Worm (Caenorhabditis elegans): ENCODE data around the gene rpoa-49.
A peak's percentile ranks its signal among the peaks of the same experiment; 100 is the strongest.

rpoa-49 gene

DNA sequence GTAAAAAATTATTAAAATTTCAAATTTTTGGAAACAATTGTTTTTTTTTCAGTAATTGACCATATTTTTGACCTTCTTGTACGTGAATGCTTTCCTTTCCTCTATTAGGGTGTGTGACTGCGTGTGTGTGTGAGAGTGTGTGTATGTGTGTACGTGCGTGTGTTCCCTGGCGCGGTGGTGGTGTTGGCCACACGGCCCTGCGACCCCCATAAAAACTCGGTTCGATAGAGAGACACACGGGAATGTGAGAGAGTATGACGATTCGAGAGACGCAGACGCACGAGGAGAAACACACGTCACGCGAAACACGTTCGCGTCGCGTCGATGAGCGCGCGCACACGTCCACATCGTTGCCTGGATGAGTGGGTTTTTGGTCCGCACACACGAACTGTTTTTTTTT, 26.1 kb upstream of the rpoa-49 start (continued):
- peak; percentile 56 for TF ChIP-seq nhr-43 (tag; optimal IDR thresholded peaks at IDR 0.05; ENCODE audit: poor library complexity, severe bottlenecking)
- TF ChIP-seq eor-1 (tag; optimal IDR thresholded peaks at IDR 0.05): no peak
- no peak for TF ChIP-seq ztf-11 (tag; optimal IDR thresholded peaks at IDR 0.05)
- TF ChIP-seq nhr-28 (tag; optimal IDR thresholded peaks at IDR 0.05): no peak
- TF ChIP-seq sea-2 (GFP tag; optimal IDR thresholded peaks at IDR 0.05): no peak
- TF ChIP-seq nfya-1 (tag; optimal IDR thresholded peaks at IDR 0.05; ENCODE audit: insufficient read depth): peak; percentile 75
- no peak for TF ChIP-seq pha-4 (tag; optimal IDR thresholded peaks at IDR 0.05)
- no peak for TF ChIP-seq ama-1 (optimal IDR thresholded peaks at IDR 0.05)
- peak; percentile 85 for TF ChIP-seq lin-39 (tag; optimal IDR thresholded peaks at IDR 0.05)
- TF ChIP-seq nhr-77 (tag; optimal IDR thresholded peaks at IDR 0.05): no peak

DNA sequence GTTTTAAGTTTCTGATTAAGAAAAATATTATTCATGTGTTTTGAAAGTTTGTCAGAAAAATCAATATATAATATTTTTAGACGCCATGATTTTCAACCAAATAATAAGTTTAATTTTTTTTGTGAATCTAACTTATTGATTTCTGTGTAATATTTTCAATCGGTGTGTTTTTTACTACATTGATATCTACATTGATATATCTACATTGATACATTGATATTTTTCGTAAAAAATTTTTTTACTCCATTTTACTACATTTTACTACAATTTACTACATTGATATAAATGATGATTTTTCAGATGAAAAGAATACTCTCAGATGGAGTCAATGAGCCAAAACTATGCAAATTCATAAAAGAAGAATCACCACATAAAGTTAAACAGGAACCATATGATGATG, 25.6 kb upstream of the rpoa-49 start, which contains the start of gene gmeb-1:
TSS of gene gmeb-1 (plus strand) at position 301 of the 400 bp plus-strand sequence.
- TF ChIP-seq lin-15B (tag; optimal IDR thresholded peaks at IDR 0.05) (no peak), lin-39 (tag; optimal IDR thresholded peaks at IDR 0.05) (no peak), ceh-28 (tag; optimal IDR thresholded peaks at IDR 0.05) (no peak), nhr-25 (tag; optimal IDR thresholded peaks at IDR 0.05) (no peak), eor-1 (tag; optimal IDR thresholded peaks at IDR 0.05) (no peak), pha-4 (tag; optimal IDR thresholded peaks at IDR 0.05) (no peak), tbx-2 (tag; optimal IDR thresholded peaks at IDR 0.05) (no peak), ztf-11 (tag; optimal IDR thresholded peaks at IDR 0.05) (no peak), pqm-1 (tag; optimal IDR thresholded peaks at IDR 0.05) (no peak)

DNA sequence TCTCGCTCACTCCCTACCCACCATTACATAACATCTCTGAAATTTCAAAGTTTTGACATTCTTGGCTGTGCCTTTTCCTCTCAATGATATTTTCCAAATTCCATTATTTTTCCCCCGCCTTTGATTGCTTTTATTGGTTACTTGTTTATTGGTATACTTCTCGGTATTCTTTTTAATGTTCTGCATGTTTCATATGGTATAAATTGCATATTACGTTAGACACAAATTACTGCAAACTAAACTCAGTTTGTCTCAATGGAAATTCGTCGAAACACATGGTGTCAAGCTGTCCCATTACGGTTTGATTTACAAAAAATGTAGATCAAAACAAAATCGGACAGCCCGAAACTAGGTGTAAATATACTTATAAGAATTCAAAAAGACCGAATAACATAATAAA, 22.9 kb upstream of the rpoa-49 start:
- TF ChIP-seq daf-12 (tag; optimal IDR thresholded peaks at IDR 0.05) (no peak), ztf-4 (tag; optimal IDR thresholded peaks at IDR 0.05) (no peak), eor-1 (tag; optimal IDR thresholded peaks at IDR 0.05) (no peak), unc-39 (tag; optimal IDR thresholded peaks at IDR 0.05) (no peak), nhr-28 (tag; optimal IDR thresholded peaks at IDR 0.05) (no peak), skn-1 (tag; optimal IDR thresholded peaks at IDR 0.05) (no peak), nhr-11 (tag; optimal IDR thresholded peaks at IDR 0.05) (no peak), ceh-9 (tag; optimal IDR thresholded peaks at IDR 0.05) (no peak), ceh-82 (tag; optimal IDR thresholded peaks at IDR 0.05) (no peak), aly-2 (tag; optimal IDR thresholded peaks at IDR 0.05) (no peak), R02D3.7 (tag; optimal IDR thresholded peaks at IDR 0.05) (no peak), lsy-12 (tag; optimal IDR thresholded peaks at IDR 0.05) (no peak)

DNA sequence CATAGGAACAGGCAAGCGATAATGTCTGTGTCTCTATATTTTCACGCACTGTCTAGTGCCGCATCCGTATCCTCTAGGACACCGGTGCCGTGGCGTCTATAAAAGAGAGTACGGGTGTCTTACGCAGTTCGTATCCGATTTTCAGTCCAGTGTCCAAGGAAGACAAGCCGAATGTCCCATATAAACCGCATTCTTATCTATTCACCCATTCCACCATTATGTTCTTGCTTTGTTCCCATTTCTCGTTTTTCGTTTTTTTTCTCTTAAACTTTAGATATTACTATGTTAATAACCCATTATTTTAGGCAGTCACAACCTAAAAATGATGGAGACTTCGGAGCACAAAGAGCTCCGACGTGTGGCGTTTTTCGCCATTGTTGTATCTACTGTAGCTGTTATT, 21.8 kb upstream of the rpoa-49 start, which contains the start of gene sqt-2:
TSS of gene sqt-2 (plus strand) at position 301 of the 400 bp plus-strand sequence.
- TF ChIP-seq elt-2 (tag; optimal IDR thresholded peaks at IDR 0.05) (no peak), mml-1 (tag; optimal IDR thresholded peaks at IDR 0.05) (no peak), egl-27 (tag; optimal IDR thresholded peaks at IDR 0.05) (no peak), nhr-43 (tag; optimal IDR thresholded peaks at IDR 0.05; ENCODE audit: poor library complexity, severe bottlenecking) (peak; percentile 49), nhr-23 (tag; optimal IDR thresholded peaks at IDR 0.05) (peak; percentile 18), fkh-10 (GFP tag; optimal IDR thresholded peaks at IDR 0.05) (no peak), nhr-25 (tag; optimal IDR thresholded peaks at IDR 0.05) (peak; percentile 39), ceh-16 (tag; optimal IDR thresholded peaks at IDR 0.05) (no peak), fkh-2 (tag; optimal IDR thresholded peaks at IDR 0.05) (no peak)

DNA sequence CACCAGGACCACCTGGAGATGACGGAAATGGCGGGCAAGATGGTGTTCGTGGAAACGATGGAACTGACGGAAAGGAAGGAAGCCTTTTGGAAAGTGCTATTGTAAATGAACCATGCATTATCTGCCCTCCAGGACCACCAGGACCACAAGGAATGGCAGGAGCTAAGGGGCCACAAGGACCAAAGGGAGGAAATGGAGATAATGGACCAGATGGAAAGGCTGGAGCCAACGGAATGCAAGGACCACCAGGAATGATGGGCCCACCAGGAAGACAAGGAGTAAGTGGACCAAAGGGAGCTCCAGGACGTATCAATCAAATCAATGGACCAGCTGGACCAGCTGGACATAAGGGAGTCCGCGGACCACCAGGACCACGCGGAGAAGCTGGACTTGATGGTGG, 21.1 kb upstream of the rpoa-49 start:
- TF ChIP-seq ama-1 (optimal IDR thresholded peaks at IDR 0.05) (peak; percentile 14), nhr-237 (tag; optimal IDR thresholded peaks at IDR 0.05) (no peak), unc-39 (tag; optimal IDR thresholded peaks at IDR 0.05) (no peak)

DNA sequence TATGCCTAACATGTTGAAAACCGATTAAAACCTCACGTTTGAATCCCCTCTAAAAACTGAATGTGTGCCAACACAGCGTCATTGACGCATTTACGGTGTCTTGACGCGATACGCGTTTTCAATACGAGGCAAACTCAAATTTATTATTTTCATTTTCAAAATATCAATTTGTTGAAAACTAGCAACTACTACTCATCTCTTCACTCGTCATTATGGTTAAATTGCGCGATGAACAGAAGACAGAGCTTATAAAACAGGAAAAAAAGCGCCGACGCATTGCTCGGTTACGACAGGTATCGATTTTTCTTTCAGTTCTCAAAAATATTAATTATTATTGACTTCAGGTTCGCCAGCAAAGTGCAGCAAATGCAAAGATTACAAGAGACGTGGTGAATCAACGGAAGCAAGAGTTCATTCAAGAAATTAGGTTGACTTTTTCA, 20.3 kb upstream of the rpoa-49 start, which contains the start of gene enee-1:
TSS of gene enee-1 (plus strand) at position 108 of the 440 bp plus-strand sequence.
- peak; percentile 91 for TF ChIP-seq nhr-43 (tag; optimal IDR thresholded peaks at IDR 0.05; ENCODE audit: poor library complexity, severe bottlenecking)
- no peak for TF ChIP-seq nhr-11 (tag; optimal IDR thresholded peaks at IDR 0.05)
- peak; percentile 65 for TF ChIP-seq skn-1 (tag; optimal IDR thresholded peaks at IDR 0.05)
- TF ChIP-seq elt-1 (tag; optimal IDR thresholded peaks at IDR 0.05): no peak
- TF ChIP-seq mdl-1 (tag; optimal IDR thresholded peaks at IDR 0.05): no peak
- no peak for TF ChIP-seq ceh-16 (tag; optimal IDR thresholded peaks at IDR 0.05)
- peak; percentile 80 for TF ChIP-seq ceh-28 (tag; optimal IDR thresholded peaks at IDR 0.05)
- TF ChIP-seq nhr-28 (tag; optimal IDR thresholded peaks at IDR 0.05): no peak
- TF ChIP-seq daf-12 (tag; optimal IDR thresholded peaks at IDR 0.05): no peak
- TF ChIP-seq egl-5 (tag; optimal IDR thresholded peaks at IDR 0.05): peak; percentile 73
- TF ChIP-seq ceh-82 (tag; optimal IDR thresholded peaks at IDR 0.05): no peak
- TF ChIP-seq nhr-77 (tag; optimal IDR thresholded peaks at IDR 0.05): peak; percentile 34
- peak; percentile 97 for TF ChIP-seq ama-1 (optimal IDR thresholded peaks at IDR 0.05)
- peak; percentile 59 for TF ChIP-seq R02D3.7 (tag; optimal IDR thresholded peaks at IDR 0.05)
- no peak for TF ChIP-seq unc-39 (tag; optimal IDR thresholded peaks at IDR 0.05)
- TF ChIP-seq nhr-76 (tag; optimal IDR thresholded peaks at IDR 0.05): no peak
- TF ChIP-seq tbx-2 (tag; optimal IDR thresholded peaks at IDR 0.05): peak; percentile 82
- TF ChIP-seq nhr-67 (tag; optimal IDR thresholded peaks at IDR 0.05): no peak
- peak; percentile 38 for TF ChIP-seq jun-1 (tag; optimal IDR thresholded peaks at IDR 0.05)
- TF ChIP-seq fkh-10 (GFP tag; optimal IDR thresholded peaks at IDR 0.05): peak; percentile 16
- TF ChIP-seq lin-39 (tag; optimal IDR thresholded peaks at IDR 0.05): peak; percentile 81
- no peak for TF ChIP-seq nhr-237 (tag; optimal IDR thresholded peaks at IDR 0.05)
- TF ChIP-seq zag-1 (tag; optimal IDR thresholded peaks at IDR 0.05): no peak
- peak; percentile 93 for TF ChIP-seq nhr-23 (tag; optimal IDR thresholded peaks at IDR 0.05)
- TF ChIP-seq nhr-25 (tag; optimal IDR thresholded peaks at IDR 0.05): peak; percentile 89
- peak; percentile 8 for TF ChIP-seq ztf-11 (tag; optimal IDR thresholded peaks at IDR 0.05)
- peak; percentile 0 for TF ChIP-seq hmg-11 (tag; optimal IDR thresholded peaks at IDR 0.05)
